Worm (Caenorhabditis elegans): ENCODE measurements around the gene mfsd-13.2.

mfsd-13.2 gene

DNA sequence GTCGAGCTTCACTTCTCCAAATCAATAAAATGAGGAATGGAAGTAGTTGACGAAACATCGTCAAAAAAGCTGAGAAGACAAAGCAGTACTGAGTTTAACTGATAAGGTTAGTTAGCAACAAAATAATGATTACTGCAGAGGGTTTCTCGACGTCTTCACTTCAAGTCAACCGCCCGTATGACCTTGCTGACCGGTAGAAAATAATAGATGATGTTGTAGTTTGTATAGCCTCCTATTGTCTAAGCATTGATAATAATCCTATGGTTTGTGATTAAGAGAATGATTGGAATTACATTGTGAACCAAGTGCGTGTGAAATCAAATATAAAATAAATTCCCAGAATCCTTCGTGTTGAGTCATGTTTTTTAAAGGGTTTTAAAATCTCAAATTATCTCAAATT is 33.7 kb upstream of the mfsd-13.2 start, which contains the start of gene E04F6.6:
Gene E04F6.6, minus strand, starts transcription at position 258 of the 400 bp plus-strand sequence.
- TF ChIP-seq nhr-25 (tag; optimal IDR thresholded peaks at IDR 0.05) = peak; percentile 16
- no peak for TF ChIP-seq lsy-12 (tag; optimal IDR thresholded peaks at IDR 0.05)

DNA sequence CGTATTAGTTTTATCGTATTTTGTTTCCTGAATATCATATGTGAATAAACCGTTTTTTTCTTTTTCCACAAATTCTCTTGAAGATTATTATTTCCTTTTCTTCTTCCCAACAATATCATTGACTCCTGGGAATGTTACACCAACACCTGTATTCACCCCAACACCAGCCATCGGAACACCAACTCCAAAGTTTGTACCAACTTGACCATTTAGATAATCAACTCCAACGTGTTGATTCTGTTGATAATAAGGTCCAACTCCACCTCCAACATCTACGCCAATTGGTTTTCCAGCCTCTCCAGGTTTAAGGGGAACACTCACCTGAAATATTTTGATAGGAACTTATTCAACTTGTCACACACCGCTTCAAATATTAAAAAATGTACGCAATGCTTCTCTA is 31.8 kb upstream of the mfsd-13.2 start:
- TF ChIP-seq pqm-1 (tag; optimal IDR thresholded peaks at IDR 0.05) (peak; percentile 8), elt-2 (tag; optimal IDR thresholded peaks at IDR 0.05) (peak; percentile 8), mml-1 (tag; optimal IDR thresholded peaks at IDR 0.05) (no peak)

DNA sequence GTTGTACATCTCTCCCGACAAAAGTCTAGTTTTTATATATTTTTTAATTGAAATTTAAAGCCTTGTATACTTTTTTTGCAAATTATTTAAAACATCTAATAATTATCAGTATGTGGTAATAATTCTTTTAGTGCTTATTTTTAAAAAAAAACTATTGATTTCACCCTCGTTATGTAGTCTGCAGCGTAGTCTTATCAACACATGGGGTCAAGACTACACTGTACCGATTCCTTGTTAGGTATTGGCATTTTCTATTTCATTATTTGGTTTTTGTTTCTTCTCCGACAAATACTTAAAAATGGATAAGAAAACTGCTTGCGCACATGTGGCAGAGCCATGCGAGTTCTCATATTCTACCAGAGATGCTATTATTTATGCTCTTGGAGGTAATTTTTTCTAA is 30.4 kb upstream of the mfsd-13.2 start, which contains the start of gene maoc-1:
Gene maoc-1, plus strand, starts transcription at position 237 of the 400 bp plus-strand sequence.
- TF ChIP-seq elt-1 (tag; optimal IDR thresholded peaks at IDR 0.05) (no peak), nhr-11 (tag; optimal IDR thresholded peaks at IDR 0.05) (no peak), ztf-4 (tag; optimal IDR thresholded peaks at IDR 0.05) (no peak), elt-2 (tag; optimal IDR thresholded peaks at IDR 0.05) (peak; percentile 69), pqm-1 (tag; optimal IDR thresholded peaks at IDR 0.05) (peak; percentile 74), snpc-4 (tag; optimal IDR thresholded peaks at IDR 0.05) (no peak), fkh-10 (GFP tag; optimal IDR thresholded peaks at IDR 0.05) (no peak), daf-12 (tag; optimal IDR thresholded peaks at IDR 0.05) (no peak), pha-4 (tag; optimal IDR thresholded peaks at IDR 0.05) (peak; percentile 41), ama-1 (optimal IDR thresholded peaks at IDR 0.05) (no peak), zag-1 (tag; optimal IDR thresholded peaks at IDR 0.05) (no peak), jun-1 (tag; optimal IDR thresholded peaks at IDR 0.05) (no peak)

DNA sequence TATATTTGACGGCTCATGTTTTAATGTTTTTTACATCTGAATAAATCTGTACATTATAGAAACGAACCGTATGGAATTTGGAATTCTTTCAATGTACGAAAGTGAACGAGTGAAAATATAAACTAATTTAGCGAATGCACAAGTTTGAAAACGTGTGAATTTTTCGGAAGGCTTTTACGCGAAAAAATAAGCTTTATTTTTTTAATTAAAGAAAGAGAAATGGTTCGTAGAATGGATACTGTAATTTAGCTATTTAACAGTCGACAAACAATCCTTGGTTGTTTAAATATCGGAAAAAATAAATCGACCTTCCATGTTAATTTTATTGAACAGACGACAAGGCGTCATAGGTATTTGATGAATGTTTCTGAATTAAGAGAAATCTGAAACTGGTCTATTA is 29.9 kb upstream of the mfsd-13.2 start, which contains the start of gene acdh-12:
Gene acdh-12, minus strand, starts transcription at position 101 of the 400 bp plus-strand sequence.
- TF ChIP-seq skn-1 (tag; optimal IDR thresholded peaks at IDR 0.05) = no peak
- no peak for TF ChIP-seq nhr-25 (tag; optimal IDR thresholded peaks at IDR 0.05)
- TF ChIP-seq nhr-23 (tag; optimal IDR thresholded peaks at IDR 0.05) = no peak
- no peak for TF ChIP-seq daf-12 (tag; optimal IDR thresholded peaks at IDR 0.05)
- no peak for TF ChIP-seq nhr-12 (tag; optimal IDR thresholded peaks at IDR 0.05)
- TF ChIP-seq ama-1 (optimal IDR thresholded peaks at IDR 0.05) = no peak
- no peak for TF ChIP-seq elt-3 (tag; optimal IDR thresholded peaks at IDR 0.05)
- no peak for TF ChIP-seq fos-1 (tag; optimal IDR thresholded peaks at IDR 0.05)
- TF ChIP-seq egl-5 (tag; optimal IDR thresholded peaks at IDR 0.05) = no peak
- no peak for TF ChIP-seq elt-2 (tag; optimal IDR thresholded peaks at IDR 0.05)
- no peak for TF ChIP-seq ZK546.5 (tag; optimal IDR thresholded peaks at IDR 0.05)
- TF ChIP-seq jun-1 (tag; optimal IDR thresholded peaks at IDR 0.05) = no peak
- TF ChIP-seq egl-27 (tag; optimal IDR thresholded peaks at IDR 0.05) = no peak
- TF ChIP-seq eor-1 (tag; optimal IDR thresholded peaks at IDR 0.05) = no peak
- TF ChIP-seq hmg-11 (tag; optimal IDR thresholded peaks at IDR 0.05) = no peak
- no peak for TF ChIP-seq R02D3.7 (tag; optimal IDR thresholded peaks at IDR 0.05)
- no peak for TF ChIP-seq lin-15B (tag; optimal IDR thresholded peaks at IDR 0.05)

DNA sequence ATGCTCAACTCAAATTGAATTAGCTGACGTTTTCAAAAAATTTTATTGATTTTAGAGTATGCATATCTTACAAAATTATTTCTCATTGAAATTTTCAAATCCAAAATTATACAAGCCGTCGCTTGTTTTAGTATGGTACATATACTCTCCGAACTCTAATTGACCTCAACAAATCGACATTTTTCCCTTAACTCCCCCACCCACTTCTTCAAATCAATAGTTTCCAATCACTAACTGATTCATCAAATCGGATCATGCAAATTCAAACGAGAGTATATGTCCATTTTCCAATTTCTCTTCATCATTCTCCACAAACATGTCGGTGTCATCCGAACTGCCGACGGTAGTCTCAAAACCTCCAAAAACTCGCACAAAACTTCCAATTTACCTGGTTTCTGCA is 23.5 kb upstream of the mfsd-13.2 start, which contains the start of gene E04F6.4:
Gene E04F6.4, plus strand, starts transcription at position 301 of the 400 bp plus-strand sequence.
- no peak for TF ChIP-seq egl-5 (tag; optimal IDR thresholded peaks at IDR 0.05)
- no peak for TF ChIP-seq nfya-1 (tag; optimal IDR thresholded peaks at IDR 0.05; ENCODE audit: insufficient read depth)
- no peak for TF ChIP-seq mml-1 (tag; optimal IDR thresholded peaks at IDR 0.05)
- TF ChIP-seq fkh-2 (tag; optimal IDR thresholded peaks at IDR 0.05) = no peak
- TF ChIP-seq unc-62 (GFP tag; optimal IDR thresholded peaks at IDR 0.05) = no peak
- no peak for TF ChIP-seq daf-12 (tag; optimal IDR thresholded peaks at IDR 0.05)
- no peak for TF ChIP-seq nhr-25 (tag; optimal IDR thresholded peaks at IDR 0.05)
- TF ChIP-seq nhr-12 (tag; optimal IDR thresholded peaks at IDR 0.05) = no peak
- no peak for TF ChIP-seq R02D3.7 (tag; optimal IDR thresholded peaks at IDR 0.05)
- no peak for TF ChIP-seq aly-2 (tag; optimal IDR thresholded peaks at IDR 0.05)
- no peak for TF ChIP-seq ceh-16 (tag; optimal IDR thresholded peaks at IDR 0.05)
- no peak for TF ChIP-seq jun-1 (tag; optimal IDR thresholded peaks at IDR 0.05)
- no peak for TF ChIP-seq nhr-67 (tag; optimal IDR thresholded peaks at IDR 0.05)
- no peak for TF ChIP-seq snpc-4 (tag; optimal IDR thresholded peaks at IDR 0.05)

DNA sequence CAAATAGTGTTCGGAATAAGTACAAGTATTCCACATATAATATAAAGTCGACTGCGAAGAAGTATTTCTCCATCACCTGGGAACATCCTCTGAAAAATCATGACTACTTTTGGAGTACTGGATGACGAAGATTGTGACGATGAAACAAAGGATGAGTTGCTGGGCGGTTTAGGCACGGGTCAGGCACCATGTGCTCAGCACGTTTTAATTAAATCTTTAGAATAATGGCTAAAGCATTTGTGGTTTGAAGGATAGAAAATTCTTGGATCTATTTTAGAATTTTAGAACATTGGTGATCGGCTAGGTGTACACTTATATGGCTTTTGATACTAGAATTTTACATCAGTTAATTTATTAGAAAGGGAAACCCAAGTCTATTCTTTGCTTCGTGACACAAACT is 21.5 kb upstream of the mfsd-13.2 start, which contains the start of gene C27H5.6:
Gene C27H5.6, minus strand, starts transcription at position 101 of the 400 bp plus-strand sequence.
- TF ChIP-seq lin-15B (tag; optimal IDR thresholded peaks at IDR 0.05) = no peak
- no peak for TF ChIP-seq jun-1 (tag; optimal IDR thresholded peaks at IDR 0.05)
- TF ChIP-seq ztf-11 (tag; optimal IDR thresholded peaks at IDR 0.05) = no peak

All from whole organism, L3 larva.